Worm (Caenorhabditis elegans): Measurements from ENCODE around the gene eat-2.

DNA sequence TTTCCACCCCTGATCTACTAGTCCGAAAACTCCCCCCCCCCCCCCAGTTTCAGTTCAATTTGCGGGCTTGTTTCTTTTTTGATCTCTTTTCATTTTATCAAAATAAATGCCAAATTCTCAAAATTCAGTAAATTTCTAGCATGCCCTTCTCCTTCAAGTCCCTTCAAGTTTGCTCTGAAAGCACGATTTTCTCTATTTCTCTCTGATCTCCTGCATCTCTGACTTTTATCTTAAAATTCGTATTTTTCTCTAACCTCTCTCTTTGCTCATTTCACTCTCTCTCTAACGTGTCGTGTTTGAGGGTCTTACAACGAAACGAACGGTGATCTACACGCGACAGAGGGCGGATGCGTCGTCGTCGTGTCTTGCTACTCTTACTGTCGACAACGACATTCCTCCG, 33.9 kb upstream of the eat-2 start, which contains the start of gene ace-3:
- TF ChIP-seq him-1 (tag; optimal IDR thresholded peaks at IDR 0.05) (no peak), dao-5 (tag; optimal IDR thresholded peaks at IDR 0.05) (no peak)

Measured in whole organism, L4/young adult.